Worm (Caenorhabditis elegans) whole organism, late embryonic: ENCODE data around the gene soap-1.

Experiments used
- C08G9.2 ChIP-seq: sonication (generic microtip); optimal IDR thresholded peaks from 2 replicates; lab custom pipeline; 2016; ENCODE audit warnings: mild to moderate bottlenecking, missing genetic modification characterization, moderate library complexity, missing compliant biosample characterization
- K02D7.2 ChIP-seq: sonication (generic microtip); optimal IDR thresholded peaks from 2 replicates; lab custom pipeline; 2017; ENCODE audit warnings: mild to moderate bottlenecking, missing genetic modification characterization, missing compliant biosample characterization
- ceh-18 ChIP-seq: sonication (generic microtip); optimal IDR thresholded peaks from 2 replicates; lab custom pipeline; 2016; ENCODE audit warnings: missing genetic modification characterization, missing compliant biosample characterization
- dmd-4 ChIP-seq: sonication (generic microtip); optimal IDR thresholded peaks from 2 replicates; lab custom pipeline; 2016; ENCODE audit warnings: borderline replicate concordance, missing genetic modification characterization, missing compliant biosample characterization
- nfya-1 ChIP-seq: sonication (generic microtip); optimal IDR thresholded peaks from 2 replicates; lab custom pipeline; 2017; ENCODE audit warnings: missing genetic modification characterization, mild to moderate bottlenecking, missing compliant biosample characterization, antibody characterized with exemption, moderate library complexity
- nhr-11 ChIP-seq: fragments of 150-350 bp; optimal IDR thresholded peaks from 2 replicates; lab custom pipeline; 2014; ENCODE audit warnings: missing biosample characterization, missing genetic modification characterization

- TF ChIP-seq dmd-4 (tag; lab: Kevin White, UChicago), result no peak
- no peak for TF ChIP-seq ceh-18 (tag; lab: Kevin White, UChicago)
- TF ChIP-seq nfya-1 (tag; lab: Kevin White, UChicago), result no peak
- TF ChIP-seq K02D7.2, result no peak
- no peak for TF ChIP-seq C08G9.2 (tag; lab: Kevin White, UChicago)
- TF ChIP-seq nhr-11, result no peak
Measured at ce11 chrV:7209001-7209400, 5.7 kb downstream of the soap-1 start.
